Fruit fly (Drosophila melanogaster): ENCODE results near the gene CG34355.

CG34355 gene

dm6 chr3R:23782456-23783402 is 20.9 kb upstream of the CG34355 start:
- TF ChIP-seq EcR (GFP tag; optimal IDR thresholded peaks at IDR 0.05) (no peak), pan (optimal IDR thresholded peaks at IDR 0.05) (no peak), Dll (optimal IDR thresholded peaks at IDR 0.05) (no peak), usp (GFP tag; optimal IDR thresholded peaks at IDR 0.05) (no peak), psq (optimal IDR thresholded peaks at IDR 0.05) (no peak), CG8478 (optimal IDR thresholded peaks at IDR 0.05) (no peak)

dm6 chr3R:23783403-23783757 is 20.3 kb upstream of the CG34355 start:
- TF ChIP-seq usp (GFP tag; optimal IDR thresholded peaks at IDR 0.05), result no peak
- TF ChIP-seq psq (optimal IDR thresholded peaks at IDR 0.05), result no peak
- no peak for TF ChIP-seq EcR (GFP tag; optimal IDR thresholded peaks at IDR 0.05)
- TF ChIP-seq Dll (optimal IDR thresholded peaks at IDR 0.05), result no peak
- no peak for TF ChIP-seq pan (optimal IDR thresholded peaks at IDR 0.05)
- no peak for TF ChIP-seq CG8478 (optimal IDR thresholded peaks at IDR 0.05)

- TF ChIP-seq usp (GFP tag; optimal IDR thresholded peaks at IDR 0.05) (no peak), psq (optimal IDR thresholded peaks at IDR 0.05) (no peak), EcR (GFP tag; optimal IDR thresholded peaks at IDR 0.05) (no peak), Dll (optimal IDR thresholded peaks at IDR 0.05) (no peak), CG8478 (optimal IDR thresholded peaks at IDR 0.05) (no peak), pan (optimal IDR thresholded peaks at IDR 0.05) (no peak)
Measured at dm6 chr3R:23783961-23784360, 19.7 kb upstream of the CG34355 start.

- no peak for TF ChIP-seq usp (GFP tag; optimal IDR thresholded peaks at IDR 0.05)
- no peak for TF ChIP-seq EcR (GFP tag; optimal IDR thresholded peaks at IDR 0.05)
- TF ChIP-seq CG8478 (optimal IDR thresholded peaks at IDR 0.05), result no peak
Measured at dm6 chr3R:23784925-23785680, 18.6 kb upstream of the CG34355 start.

- TF ChIP-seq pan (optimal IDR thresholded peaks at IDR 0.05), result no peak
- no peak for TF ChIP-seq psq (optimal IDR thresholded peaks at IDR 0.05)
- no peak for TF ChIP-seq Dll (optimal IDR thresholded peaks at IDR 0.05)
- no peak for TF ChIP-seq EcR (GFP tag; optimal IDR thresholded peaks at IDR 0.05)
- TF ChIP-seq usp (GFP tag; optimal IDR thresholded peaks at IDR 0.05), result no peak
- no peak for TF ChIP-seq CG8478 (optimal IDR thresholded peaks at IDR 0.05)
Measured at dm6 chr3R:23786768-23787631, 16.7 kb upstream of the CG34355 start.

- TF ChIP-seq CG8478 (optimal IDR thresholded peaks at IDR 0.05), result no peak
- no peak for TF ChIP-seq Dll (optimal IDR thresholded peaks at IDR 0.05)
- TF ChIP-seq pan (optimal IDR thresholded peaks at IDR 0.05), result no peak
- TF ChIP-seq EcR (GFP tag; optimal IDR thresholded peaks at IDR 0.05), result no peak
- no peak for TF ChIP-seq usp (GFP tag; optimal IDR thresholded peaks at IDR 0.05)
- no peak for TF ChIP-seq psq (optimal IDR thresholded peaks at IDR 0.05)
Measured at dm6 chr3R:23787632-23787960, 16.1 kb upstream of the CG34355 start.

dm6 chr3R:23788406-23789021 is 15.1 kb upstream of the CG34355 start:
- TF ChIP-seq EcR (GFP tag; optimal IDR thresholded peaks at IDR 0.05), result peak in 1 of 2 experiments; percentile 70
- TF ChIP-seq usp (GFP tag; optimal IDR thresholded peaks at IDR 0.05), result no peak

- TF ChIP-seq usp (GFP tag; optimal IDR thresholded peaks at IDR 0.05) (no peak), EcR (GFP tag; optimal IDR thresholded peaks at IDR 0.05) (no peak), psq (optimal IDR thresholded peaks at IDR 0.05) (no peak), CG8478 (optimal IDR thresholded peaks at IDR 0.05) (no peak), pan (optimal IDR thresholded peaks at IDR 0.05) (no peak), Dll (optimal IDR thresholded peaks at IDR 0.05) (no peak)
Measured at dm6 chr3R:23789584-23789983, 14.1 kb upstream of the CG34355 start.

dm6 chr3R:23790483-23791175 is 13.0 kb upstream of the CG34355 start:
- no peak for TF ChIP-seq Dll (optimal IDR thresholded peaks at IDR 0.05)
- no peak for TF ChIP-seq usp (GFP tag; optimal IDR thresholded peaks at IDR 0.05)
- TF ChIP-seq pan (optimal IDR thresholded peaks at IDR 0.05), result no peak
- TF ChIP-seq CG8478 (optimal IDR thresholded peaks at IDR 0.05), result no peak
- TF ChIP-seq EcR (GFP tag; optimal IDR thresholded peaks at IDR 0.05), result no peak
- no peak for TF ChIP-seq psq (optimal IDR thresholded peaks at IDR 0.05)

dm6 chr3R:23791491-23791890 is 12.2 kb upstream of the CG34355 start:
- TF ChIP-seq pan (optimal IDR thresholded peaks at IDR 0.05) (peak; percentile 6), EcR (GFP tag; optimal IDR thresholded peaks at IDR 0.05) (no peak)

dm6 chr3R:23817566-23818202 is 14.0 kb downstream of the CG34355 start:
- TF ChIP-seq pan (optimal IDR thresholded peaks at IDR 0.05), result no peak
- no peak for TF ChIP-seq usp (GFP tag; optimal IDR thresholded peaks at IDR 0.05)

All from whole organism.